Fruit fly (Drosophila melanogaster) Kc167 (cell line): ENCODE data around the gene Rh2.

ENCODE experiments used
- Myc ChIP-seq: fragments of >200 bp; optimal IDR thresholded peaks from 2 replicates; lab custom pipeline; 2017; ENCODE audit warnings: missing external identifiers
- Sin3A ChIP-seq: fragments of >200 bp; optimal IDR thresholded peaks from 2 replicates; lab custom pipeline; 2018; ENCODE audit warnings: missing external identifiers
- h ChIP-seq: fragments of >200 bp; optimal IDR thresholded peaks from 3 replicates; lab custom pipeline; 2018; ENCODE audit warnings: missing external identifiers
- insv ChIP-seq: fragments of >200 bp; optimal IDR thresholded peaks from 3 replicates; lab custom pipeline; 2018; ENCODE audit warnings: missing external identifiers
- psq ChIP-seq: fragments of >200 bp; optimal IDR thresholded peaks from 2 replicates; lab custom pipeline; 2017; ENCODE audit warnings: missing external identifiers
- ttk ChIP-seq: sonication (Bioruptor generic); optimal IDR thresholded peaks from 2 replicates; lab custom pipeline; 2017; ENCODE audit warnings: missing external identifiers

The Rh2 gene

DNA sequence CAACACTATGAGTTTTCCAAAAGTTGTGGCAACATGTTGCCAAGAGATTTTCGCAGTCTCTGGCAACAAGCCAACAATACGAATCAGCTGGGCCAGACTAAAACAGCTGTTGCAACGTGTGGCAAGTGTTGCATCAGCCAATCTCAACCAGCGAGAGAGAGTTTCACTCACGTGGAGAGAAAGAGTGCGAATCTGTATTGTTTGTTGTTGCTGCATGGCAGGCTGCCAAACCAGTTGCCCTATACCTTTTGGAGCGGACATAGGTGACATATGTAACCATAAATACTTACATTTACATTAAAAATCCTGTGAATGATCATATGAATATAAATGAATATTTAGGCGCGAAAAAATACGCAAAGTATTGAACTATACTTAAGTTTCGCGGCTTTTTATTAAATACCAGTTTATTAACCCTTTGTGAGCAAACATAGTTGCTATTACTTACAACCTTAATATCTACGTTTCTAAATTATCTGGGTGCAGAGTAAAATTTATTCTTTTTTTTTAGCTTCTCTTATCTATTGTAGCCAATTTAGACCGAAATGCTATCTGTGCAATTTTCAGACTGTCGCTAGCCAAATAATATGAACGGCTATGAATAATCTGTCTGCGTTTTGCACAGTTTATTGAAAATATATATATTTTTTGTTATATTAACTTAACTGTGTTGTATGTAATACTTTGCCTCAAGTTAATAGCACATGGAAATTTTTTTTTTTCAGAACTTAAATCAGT is 14.8 kb downstream of the Rh2 start:
- no peak for TF ChIP-seq Myc (lab: Kevin White, UChicago)
- no peak for TF ChIP-seq Sin3A (lab: Kevin White, UChicago)
- TF ChIP-seq h (lab: Kevin White, UChicago), result no peak
- no peak for TF ChIP-seq psq (lab: Kevin White, UChicago)
- no peak for TF ChIP-seq insv (lab: Kevin White, UChicago)
- no peak for TF ChIP-seq ttk (lab: Kevin White, UChicago)

DNA sequence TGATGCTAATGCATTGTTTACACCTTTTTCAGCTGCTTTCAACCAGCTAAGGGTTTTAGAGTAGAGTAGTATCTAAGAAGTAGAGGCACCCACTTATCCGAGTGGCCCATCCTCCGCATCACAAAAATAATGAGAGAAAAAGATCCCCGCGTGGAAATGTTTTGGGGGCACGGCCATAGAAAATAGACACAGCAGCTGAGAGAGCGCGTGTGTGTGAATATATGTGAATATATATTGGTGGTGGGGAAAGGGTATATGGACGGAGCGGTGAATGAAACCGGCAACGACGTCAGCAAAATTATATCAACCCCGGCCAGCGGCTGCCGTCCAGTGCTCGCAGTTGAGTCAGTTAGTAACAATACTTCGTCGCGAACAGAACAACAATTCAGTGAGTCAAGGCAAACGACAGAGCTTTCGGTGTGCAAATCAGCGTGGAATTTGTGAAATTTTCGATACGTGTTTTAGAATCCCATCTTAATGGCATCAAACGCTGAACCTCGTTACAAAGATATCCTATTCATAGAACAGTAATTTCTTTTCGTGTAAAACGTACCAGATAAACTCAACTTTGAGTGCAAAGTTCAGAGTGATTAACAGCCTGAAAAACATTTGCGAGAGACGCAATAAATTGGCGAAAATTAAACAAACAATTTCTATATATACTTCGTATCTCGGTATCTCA is 15.5 kb downstream of the Rh2 start, which contains the start of gene Xrp1:
Gene Xrp1, plus strand, starts transcription at position 375 of the 682 bp plus-strand sequence.
- TF ChIP-seq psq (lab: Kevin White, UChicago), result no peak
- TF ChIP-seq Sin3A (lab: Kevin White, UChicago), result no peak
- TF ChIP-seq insv (lab: Kevin White, UChicago), result no peak
- no peak for TF ChIP-seq h (lab: Kevin White, UChicago)
- TF ChIP-seq Myc (lab: Kevin White, UChicago), result no peak
- TF ChIP-seq ttk (lab: Kevin White, UChicago), result no peak

DNA sequence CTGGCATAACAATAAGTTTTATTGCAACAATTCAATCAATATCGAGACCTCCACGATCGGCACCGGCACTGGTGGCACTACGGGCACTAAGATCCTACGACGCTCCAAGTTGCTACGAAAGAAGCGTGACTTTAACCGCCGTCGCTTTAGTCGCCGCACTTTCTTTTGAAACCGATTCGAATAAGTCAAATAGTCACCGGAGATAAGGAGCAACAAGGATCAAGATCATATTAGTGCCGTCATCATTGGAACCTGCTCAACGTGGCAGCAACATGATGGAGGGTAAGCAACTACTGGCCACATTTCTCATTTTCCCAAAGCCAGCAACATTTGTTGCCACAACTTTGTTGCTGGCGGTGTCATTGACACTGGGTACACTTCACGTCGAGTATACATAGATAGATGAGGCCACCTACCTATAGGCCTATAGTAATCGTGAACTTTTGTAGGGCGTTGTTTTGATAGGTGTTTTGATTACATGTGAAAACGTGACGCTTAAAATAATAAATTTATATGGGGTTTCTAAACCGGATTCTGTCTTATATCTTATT is 16.5 kb downstream of the Rh2 start:
- TF ChIP-seq Sin3A (lab: Kevin White, UChicago) (no peak), Myc (lab: Kevin White, UChicago) (no peak), h (lab: Kevin White, UChicago) (no peak), psq (lab: Kevin White, UChicago) (no peak), ttk (lab: Kevin White, UChicago) (no peak), insv (lab: Kevin White, UChicago) (no peak)

DNA sequence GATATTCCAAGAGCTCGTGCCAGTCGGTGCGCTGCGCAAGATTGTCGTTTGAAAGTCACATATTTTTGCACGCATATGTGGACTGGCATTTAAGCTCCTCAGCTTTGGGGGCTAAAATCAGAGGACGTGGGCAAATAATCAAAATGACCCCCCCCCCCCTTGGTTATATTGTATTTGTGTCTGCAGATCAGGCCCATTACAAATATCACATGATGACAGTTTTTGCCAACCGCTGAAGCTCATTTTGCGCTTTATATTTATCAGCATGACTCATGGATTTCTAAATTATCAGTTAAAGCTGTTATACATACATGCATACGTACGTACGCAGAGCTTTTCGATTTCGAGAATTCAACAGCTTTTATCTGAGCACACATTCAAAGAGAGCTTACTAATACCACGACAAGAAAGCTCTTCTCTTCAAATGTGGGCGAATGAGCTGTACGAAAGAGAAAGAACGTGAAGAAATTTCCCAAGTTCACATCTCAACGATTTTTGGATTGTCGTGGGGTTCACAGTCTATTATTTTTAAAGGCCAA is 17.6 kb downstream of the Rh2 start:
- TF ChIP-seq psq (lab: Kevin White, UChicago) (no peak), ttk (lab: Kevin White, UChicago) (no peak), Sin3A (lab: Kevin White, UChicago) (no peak), Myc (lab: Kevin White, UChicago) (no peak), insv (lab: Kevin White, UChicago) (no peak), h (lab: Kevin White, UChicago) (no peak)

DNA sequence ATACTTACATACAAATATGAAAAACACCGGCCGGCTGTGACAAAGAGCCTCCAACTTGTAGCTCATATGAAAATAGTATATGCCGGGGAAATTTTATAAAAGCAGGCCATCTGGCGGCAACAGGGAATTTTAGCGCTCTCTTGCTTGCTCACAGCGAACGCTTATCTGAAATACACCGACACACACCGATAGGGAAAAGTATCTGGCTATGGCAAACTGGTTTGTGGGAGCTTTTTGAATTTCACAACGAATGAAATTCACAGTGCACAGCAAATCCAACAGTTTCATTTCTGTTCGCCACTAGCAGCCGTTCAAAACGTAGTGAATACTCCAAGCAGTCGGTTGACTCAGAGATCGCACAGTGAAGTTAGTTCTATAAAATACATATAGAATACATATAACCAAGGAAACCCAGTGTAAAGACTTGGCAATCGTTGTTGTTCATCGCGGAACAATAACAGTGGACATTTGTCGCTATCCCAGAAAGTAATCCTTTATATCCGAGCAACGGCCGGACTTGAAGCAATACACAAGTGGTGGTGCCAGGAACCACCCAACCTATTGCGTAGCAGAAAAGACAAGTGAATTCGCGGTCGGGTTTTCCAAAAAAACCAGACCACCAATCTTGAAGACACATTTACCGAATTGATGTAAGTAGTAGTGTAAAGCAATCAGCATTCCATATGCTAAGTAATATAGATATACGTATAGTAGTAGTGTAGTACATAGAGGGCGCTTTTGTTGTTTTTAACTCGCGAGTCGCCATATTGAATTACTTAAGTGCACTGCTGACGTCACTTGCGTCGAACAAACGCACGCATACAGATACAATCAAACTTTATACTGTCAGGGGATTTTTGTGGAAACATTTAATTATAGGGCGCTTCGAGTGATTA is 19.0 kb downstream of the Rh2 start:
- no peak for TF ChIP-seq insv (lab: Kevin White, UChicago)
- no peak for TF ChIP-seq h (lab: Kevin White, UChicago)
- TF ChIP-seq Sin3A (lab: Kevin White, UChicago), result no peak
- TF ChIP-seq ttk (lab: Kevin White, UChicago), result no peak
- no peak for TF ChIP-seq psq (lab: Kevin White, UChicago)
- no peak for TF ChIP-seq Myc (lab: Kevin White, UChicago)

DNA sequence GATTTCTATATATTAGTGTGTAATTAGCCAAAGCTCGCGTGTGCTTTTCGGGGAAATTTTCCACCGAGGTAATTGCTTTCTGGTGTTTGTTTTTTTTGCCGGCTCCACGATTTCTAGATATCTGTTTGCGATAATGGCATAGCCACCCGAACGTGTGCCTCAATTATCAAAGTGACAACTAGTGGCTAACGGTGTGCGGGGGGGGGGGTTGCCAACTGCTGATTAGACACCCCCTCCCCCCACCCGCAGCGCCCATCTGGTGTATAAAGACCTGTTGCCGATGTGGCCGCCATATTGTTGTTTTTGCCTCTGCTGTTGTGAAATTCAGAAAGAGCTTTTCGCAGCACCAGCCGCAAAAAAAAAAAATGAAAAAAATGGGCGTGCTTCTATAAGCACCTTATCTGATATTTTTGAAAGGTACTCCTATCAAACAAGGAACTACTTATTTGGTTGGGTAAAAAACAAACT is 19.7 kb downstream of the Rh2 start:
- TF ChIP-seq Sin3A (lab: Kevin White, UChicago) (no peak), insv (lab: Kevin White, UChicago) (no peak), psq (lab: Kevin White, UChicago) (no peak), h (lab: Kevin White, UChicago) (no peak), Myc (lab: Kevin White, UChicago) (no peak), ttk (lab: Kevin White, UChicago) (no peak)

DNA sequence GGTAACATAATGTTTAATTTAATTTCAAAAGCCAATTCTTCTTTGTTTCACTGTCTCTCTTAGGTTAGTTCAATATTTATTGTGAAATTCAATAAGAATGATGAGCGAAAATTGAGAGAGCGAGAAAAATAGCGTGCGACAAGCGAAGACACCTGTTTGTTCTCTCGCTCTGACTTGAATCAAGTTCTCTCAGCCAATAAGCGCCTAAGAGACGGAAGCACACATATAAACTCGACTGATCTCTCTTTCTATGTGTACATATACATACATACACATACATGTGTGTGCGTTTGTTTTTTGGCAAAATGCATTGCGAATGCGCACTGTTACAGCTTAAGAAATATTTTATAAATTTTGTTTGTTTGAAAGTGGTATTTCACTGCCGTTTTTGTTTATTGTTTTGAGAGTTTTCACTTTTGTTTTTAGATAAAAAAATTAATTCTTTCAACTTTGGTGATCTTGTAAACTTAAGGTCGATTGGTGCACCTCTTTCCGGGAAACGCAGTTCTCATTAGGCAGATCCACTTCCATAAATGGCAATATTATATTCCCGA is 24.1 kb downstream of the Rh2 start:
- TF ChIP-seq ttk (lab: Kevin White, UChicago) (no peak), Myc (lab: Kevin White, UChicago) (no peak), Sin3A (lab: Kevin White, UChicago) (no peak), insv (lab: Kevin White, UChicago) (no peak), h (lab: Kevin White, UChicago) (no peak), psq (lab: Kevin White, UChicago) (no peak)

DNA sequence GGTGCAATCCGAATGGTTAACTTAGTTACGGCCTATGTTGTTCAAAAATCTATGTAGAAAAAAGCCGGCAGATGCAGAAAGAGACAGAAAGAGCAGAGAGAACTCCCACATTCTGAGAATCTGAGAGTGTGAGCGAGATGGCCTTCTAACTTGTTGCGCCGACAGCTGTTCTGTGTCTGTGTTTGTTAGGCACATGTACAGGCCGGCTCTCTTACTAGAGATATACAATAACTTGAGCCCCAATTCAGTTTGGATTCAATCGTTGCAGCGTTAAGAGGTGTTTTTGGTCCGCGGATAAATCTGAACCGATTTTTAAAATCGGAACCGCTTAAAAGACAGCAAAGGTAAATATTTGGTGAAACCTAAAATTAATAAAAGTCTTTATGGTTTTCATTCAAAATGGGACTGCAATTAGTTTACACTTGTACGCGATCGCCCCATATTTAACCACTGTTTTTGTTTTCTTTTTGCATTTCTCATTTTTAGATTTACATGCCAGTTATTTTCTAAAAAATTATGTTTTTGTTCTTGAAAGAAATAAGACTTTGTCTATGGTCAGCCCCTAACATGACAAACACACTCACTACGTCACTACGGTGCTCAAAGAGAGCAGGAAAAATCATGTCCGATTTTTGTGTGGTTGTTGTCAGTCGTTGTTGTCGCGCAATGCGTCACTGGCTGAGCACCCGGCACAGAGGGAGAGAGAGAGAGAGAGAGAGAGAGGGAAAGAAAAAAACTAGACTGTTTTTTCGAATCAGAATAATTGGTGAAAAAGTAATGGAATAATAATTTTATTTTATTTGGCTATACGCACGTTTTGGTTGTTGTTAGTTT is 24.8 kb downstream of the Rh2 start:
- TF ChIP-seq h (lab: Kevin White, UChicago) (no peak), Myc (lab: Kevin White, UChicago) (no peak)

DNA sequence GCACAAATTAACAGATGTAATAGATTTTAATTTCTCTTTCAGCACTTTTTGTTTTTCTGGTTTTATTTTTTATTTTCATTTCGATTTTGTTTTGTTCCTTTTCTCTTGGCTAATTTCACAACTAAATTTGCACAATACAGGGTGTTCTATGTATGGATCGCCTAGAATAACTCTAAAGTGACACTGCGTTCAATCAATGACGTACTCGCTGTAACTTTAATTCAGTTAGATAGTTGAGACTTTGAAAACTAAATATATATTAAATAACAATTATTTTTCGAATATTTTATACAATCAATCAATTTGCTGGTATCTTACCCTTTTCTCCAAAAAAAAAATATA is 25.4 kb downstream of the Rh2 start:
- TF ChIP-seq psq (lab: Kevin White, UChicago) (no peak), h (lab: Kevin White, UChicago) (no peak), Myc (lab: Kevin White, UChicago) (no peak)
